Worm (Caenorhabditis elegans): ENCODE data around the gene cnnm-5.
A peak's percentile ranks its signal among the peaks of the same experiment; 100 is the strongest.

Gene cnnm-5

ce11 chrIII:3867378-3867904, 38.4 kb upstream of the cnnm-5 start, which contains the start of gene rpl-3 (continued):
- peak; percentile 86 for TF ChIP-seq Y116A8C.19 (tag; optimal IDR thresholded peaks at IDR 0.05; ENCODE audit: borderline replicate concordance)
- peak; percentile 99 for TF ChIP-seq C04F5.9 (tag; optimal IDR thresholded peaks at IDR 0.05)
- peak; percentile 100 for TF ChIP-seq sox-4 (tag; optimal IDR thresholded peaks at IDR 0.05)
- peak; percentile 99 for TF ChIP-seq lin-39 (tag; optimal IDR thresholded peaks at IDR 0.05)

- TF ChIP-seq fkh-8 (tag; optimal IDR thresholded peaks at IDR 0.05) (no peak), nhr-71 (tag; optimal IDR thresholded peaks at IDR 0.05) (peak; percentile 21), nhr-76 (tag; optimal IDR thresholded peaks at IDR 0.05) (no peak), zag-1 (tag; optimal IDR thresholded peaks at IDR 0.05) (no peak), fos-1 (tag; optimal IDR thresholded peaks at IDR 0.05) (no peak), snpc-4 (tag; optimal IDR thresholded peaks at IDR 0.05) (no peak), grh-1 (GFP tag; IDR thresholded peaks at IDR 0.05) (no peak), elt-2 (tag; optimal IDR thresholded peaks at IDR 0.05) (no peak), nhr-11 (tag; optimal IDR thresholded peaks at IDR 0.05) (no peak), fkh-10 (GFP tag; optimal IDR thresholded peaks at IDR 0.05) (no peak), sup-37 (GFP tag; optimal IDR thresholded peaks at IDR 0.05) (no peak), nhr-12 (tag; optimal IDR thresholded peaks at IDR 0.05) (no peak), dsc-1 (tag; optimal IDR thresholded peaks at IDR 0.05) (no peak), lin-35 (GFP tag; optimal IDR thresholded peaks at IDR 0.05) (peak in 1 of 2 experiments; percentile 52), ces-1 (GFP tag; optimal IDR thresholded peaks at IDR 0.05) (peak; percentile 29), efl-3 (GFP tag; optimal IDR thresholded peaks at IDR 0.05) (no peak), nhr-77 (tag; optimal IDR thresholded peaks at IDR 0.05) (no peak), ztf-4 (tag; optimal IDR thresholded peaks at IDR 0.05) (no peak), lsy-2 (tag; optimal IDR thresholded peaks at IDR 0.05) (peak in 1 of 2 experiments; percentile 14), unc-30 (tag; optimal IDR thresholded peaks at IDR 0.05) (no peak), ama-1 (optimal IDR thresholded peaks at IDR 0.05) (no peak), C16A3.4 (tag; optimal IDR thresholded peaks at IDR 0.05) (no peak), rnt-1 (tag; optimal IDR thresholded peaks at IDR 0.05) (no peak), jun-1 (tag; optimal IDR thresholded peaks at IDR 0.05) (no peak), hlh-17 (GFP tag; optimal IDR thresholded peaks at IDR 0.05; ENCODE audit: borderline replicate concordance) (no peak), pax-3 (tag; optimal IDR thresholded peaks at IDR 0.05) (no peak), nhr-20 (tag; optimal IDR thresholded peaks at IDR 0.05) (peak; percentile 29), nhr-90 (tag; optimal IDR thresholded peaks at IDR 0.05; ENCODE audit: poor library complexity) (no peak), Y116A8C.19 (tag; optimal IDR thresholded peaks at IDR 0.05; ENCODE audit: borderline replicate concordance) (no peak), nhr-85 (tag) (no peak), fkh-4 (tag; optimal IDR thresholded peaks at IDR 0.05; ENCODE audit: borderline replicate concordance) (no peak), sox-4 (tag; optimal IDR thresholded peaks at IDR 0.05) (no peak), xbp-1 (tag; optimal IDR thresholded peaks at IDR 0.05) (no peak), C34B4.2 (tag; optimal IDR thresholded peaks at IDR 0.05) (no peak), egl-13 (tag; optimal IDR thresholded peaks at IDR 0.05) (no peak), tlp-1 (tag; optimal IDR thresholded peaks at IDR 0.05) (no peak), ceh-90 (tag; optimal IDR thresholded peaks at IDR 0.05) (no peak), ceh-63 (GFP tag; optimal IDR thresholded peaks at IDR 0.05) (no peak), nhr-84 (tag; optimal IDR thresholded peaks at IDR 0.05) (no peak), mep-1 (tag; optimal IDR thresholded peaks at IDR 0.05) (no peak), mab-9 (GFP tag; IDR thresholded peaks at IDR 0.05) (no peak), egl-27 (tag; optimal IDR thresholded peaks at IDR 0.05) (no peak), ceh-82 (tag; optimal IDR thresholded peaks at IDR 0.05) (no peak), ets-5 (GFP tag; IDR thresholded peaks at IDR 0.05) (no peak), lin-39 (tag; optimal IDR thresholded peaks at IDR 0.05) (no peak), irx-1 (tag; optimal IDR thresholded peaks at IDR 0.05) (no peak), snu-23 (GFP tag; optimal IDR thresholded peaks at IDR 0.05) (peak; percentile 8), ceh-88 (GFP tag; IDR thresholded peaks at IDR 0.05) (no peak), hlh-4 (tag; optimal IDR thresholded peaks at IDR 0.05) (no peak)
Measured at ce11 chrIII:3863814-3864507, 35.0 kb upstream of the cnnm-5 start, which contains the start of gene acs-19. Gene acs-19 (plus strand): TSS chrIII:3864489.

All from whole organism, L1 larva.